Worm (Caenorhabditis elegans) whole organism, early embryonic: ENCODE data around the gene ttc-39B.

ENCODE experiments used
- B0310.2 ChIP-seq: sonication (generic microtip); optimal IDR thresholded peaks from 2 replicates; lab custom pipeline; 2016; ENCODE audit warnings: mild to moderate bottlenecking, missing genetic modification characterization, missing compliant biosample characterization
- F13C5.2 ChIP-seq: sonication (generic microtip); optimal IDR thresholded peaks from 2 replicates; lab custom pipeline; 2017; ENCODE audit warnings: mild to moderate bottlenecking, missing genetic modification characterization, inconsistent platforms, missing compliant biosample characterization
- aly-1 ChIP-seq: sonication (generic microtip); optimal IDR thresholded peaks from 2 replicates; lab custom pipeline; 2016; ENCODE audit warnings: missing genetic modification characterization, missing compliant biosample characterization
- ama-1 ChIP-seq: fragments of 150-350 bp; optimal IDR thresholded peaks from 2 replicates; lab custom pipeline; 2014
- ceh-13 ChIP-seq: fragments of 200-800 bp; sonication (Bioruptor generic); optimal IDR thresholded peaks from 2 replicates; lab custom pipeline; 2018; ENCODE audit warnings: mild to moderate bottlenecking, missing genetic modification characterization, missing compliant biosample characterization
- ceh-36 ChIP-seq: sonication (generic microtip); optimal IDR thresholded peaks from 2 replicates; lab custom pipeline; 2016; ENCODE audit warnings: missing genetic modification characterization, inconsistent platforms, missing compliant biosample characterization
- ets-7 ChIP-seq: sonication (generic microtip); optimal IDR thresholded peaks from 2 replicates; lab custom pipeline; 2016; ENCODE audit warnings: missing genotype, missing genetic modification characterization, missing compliant biosample characterization
- flt-1 ChIP-seq: fragments of 200-800 bp; sonication (Bioruptor generic); IDR thresholded peaks from 2 replicates; pipeline ENCODE4 v1.3.6; 2022; ENCODE audit warnings: missing genetic modification characterization, missing compliant biosample characterization
- pes-1 ChIP-seq: fragments of 200-800 bp; sonication (Bioruptor generic); IDR thresholded peaks from 2 replicates; pipeline ENCODE4 v1.3.6; 2022; ENCODE audit warnings: missing genetic modification reagents, missing genetic modification characterization, missing compliant biosample characterization
- scrt-1 ChIP-seq: fragments of 200-800 bp; sonication (Bioruptor generic); IDR thresholded peaks from 2 replicates; pipeline ENCODE4 v1.3.6; 2022; ENCODE audit warnings: missing genetic modification characterization, missing compliant biosample characterization
- sea-1 ChIP-seq: fragments of 200-800 bp; sonication (Bioruptor generic); conservative IDR thresholded peaks from 2 replicates; pipeline ENCODE4 v1.3.6; 2022; ENCODE audit warnings: missing genetic modification characterization, missing compliant biosample characterization
- tbx-11 ChIP-seq: fragments of 200-800 bp; sonication (Bioruptor generic); IDR thresholded peaks from 2 replicates; pipeline ENCODE4 v1.3.6; 2022; ENCODE audit warnings: missing genetic modification characterization, missing compliant biosample characterization
- tbx-37 ChIP-seq: fragments of 200-800 bp; sonication (Bioruptor generic); conservative IDR thresholded peaks from 2 replicates; pipeline ENCODE4 v1.3.6; 2022; ENCODE audit warnings: missing genetic modification reagents, missing genetic modification characterization, missing compliant biosample characterization
- tra-4 ChIP-seq: sonication (generic microtip); optimal IDR thresholded peaks from 2 replicates; lab custom pipeline; 2017; ENCODE audit warnings: missing genetic modification characterization, missing compliant biosample characterization

DNA sequence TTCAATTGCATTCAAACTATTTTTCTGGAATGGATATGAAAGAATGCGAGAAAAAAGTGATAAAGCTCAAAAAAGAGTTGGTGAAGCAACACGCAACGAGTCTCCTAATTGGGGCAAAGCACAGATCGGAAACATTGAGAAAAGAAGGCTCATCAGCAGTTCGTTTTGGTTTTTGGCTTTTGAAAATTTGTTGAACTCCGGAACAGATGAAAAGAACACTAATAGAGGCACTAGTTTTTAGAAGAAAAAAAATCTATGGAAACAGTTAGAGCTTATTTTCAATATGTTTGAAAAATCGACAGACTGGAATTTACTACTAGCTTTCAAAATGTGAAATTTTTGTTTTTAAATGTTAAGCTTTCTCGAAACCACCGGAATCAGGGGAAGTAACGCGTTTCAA lies 21.9 kb downstream of the ttc-39B start:
- TF ChIP-seq ama-1 (no peak), scrt-1 (GFP tag; lab: Robert Waterston, UW) (no peak), tbx-11 (no peak), F13C5.2 (no peak), tbx-37 (GFP tag; lab: Robert Waterston, UW) (no peak), B0310.2 (no peak), pes-1 (no peak), flt-1 (no peak), ceh-36 (tag; lab: Kevin White, UChicago) (no peak), ceh-13 (GFP tag; lab: Kevin White, UChicago) (no peak), tra-4 (tag; lab: Kevin White, UChicago) (no peak), ets-7 (tag; lab: Kevin White, UChicago) (no peak), sea-1 (GFP tag; lab: Robert Waterston, UW) (no peak), aly-1 (tag; lab: Kevin White, UChicago) (no peak)
